Fruit fly (Drosophila melanogaster): Measurements from ENCODE around the gene CG3632.

dm6 chrX:16275168-16275853 lies 21.2 kb upstream of the CG3632 start:
- TF ChIP-seq CG8478 (optimal IDR thresholded peaks at IDR 0.05) (no peak), pan (optimal IDR thresholded peaks at IDR 0.05) (no peak), Dll (optimal IDR thresholded peaks at IDR 0.05) (no peak), psq (optimal IDR thresholded peaks at IDR 0.05) (no peak)

All from whole organism.